Worm (Caenorhabditis elegans): ENCODE data around the gene slc-25A10.

The slc-25A10 gene

ce11 chrX:6725260-6725718, at the start of gene slc-25A10:
slc-25A10 (minus strand) TSS chrX:6725668.
- TF ChIP-seq pes-1 (GFP tag; IDR thresholded peaks at IDR 0.05) (no peak), F13C5.2 (tag; optimal IDR thresholded peaks at IDR 0.05) (no peak), scrt-1 (GFP tag; IDR thresholded peaks at IDR 0.05) (no peak), ceh-36 (tag; optimal IDR thresholded peaks at IDR 0.05) (no peak), B0310.2 (tag; optimal IDR thresholded peaks at IDR 0.05) (no peak), ceh-13 (GFP tag; optimal IDR thresholded peaks at IDR 0.05) (no peak)

DNA sequence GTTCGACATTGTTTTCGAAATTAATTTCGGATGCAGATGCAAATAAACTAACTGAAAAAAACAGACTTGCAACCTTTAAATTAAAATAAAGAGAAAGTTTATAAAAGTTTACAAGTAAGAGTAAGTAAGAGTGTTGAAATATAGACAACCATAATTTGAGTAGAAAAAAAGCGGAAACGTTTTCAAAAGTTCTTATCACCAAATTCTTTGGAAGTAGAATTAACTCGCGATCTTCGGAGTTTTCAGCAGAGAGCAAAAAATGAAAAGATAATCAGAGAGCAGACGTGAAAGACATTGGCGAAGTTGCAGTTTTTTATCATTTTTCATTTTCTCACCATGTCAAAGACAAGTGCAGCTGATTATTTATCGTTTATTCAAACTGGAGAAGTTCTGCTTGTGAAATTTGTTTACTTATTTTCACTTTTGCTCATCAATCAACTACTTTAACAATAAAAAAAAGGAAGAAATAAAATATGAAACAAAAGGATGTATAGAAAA, 36.3 kb upstream of the slc-25A10 start, which contains the start of gene abts-4:
Gene abts-4 (minus strand): TSS at position 51 of the 498 bp plus-strand sequence.
- no peak for TF ChIP-seq ama-1 (optimal IDR thresholded peaks at IDR 0.05)
- TF ChIP-seq B0310.2 (tag; optimal IDR thresholded peaks at IDR 0.05), result no peak
- TF ChIP-seq aly-1 (tag; optimal IDR thresholded peaks at IDR 0.05), result no peak
- no peak for TF ChIP-seq hnd-1 (tag; optimal IDR thresholded peaks at IDR 0.05)
- no peak for TF ChIP-seq hmbx-1 (tag; optimal IDR thresholded peaks at IDR 0.05)
- no peak for TF ChIP-seq tra-4 (tag; optimal IDR thresholded peaks at IDR 0.05)
- no peak for TF ChIP-seq pes-1 (GFP tag; IDR thresholded peaks at IDR 0.05)
- TF ChIP-seq scrt-1 (GFP tag; IDR thresholded peaks at IDR 0.05), result no peak
- TF ChIP-seq hmg-4 (GFP tag; optimal IDR thresholded peaks at IDR 0.05), result no peak
- no peak for TF ChIP-seq ets-7 (tag; optimal IDR thresholded peaks at IDR 0.05)
- TF ChIP-seq tbx-11 (GFP tag; IDR thresholded peaks at IDR 0.05), result no peak
- TF ChIP-seq tbx-37 (GFP tag; conservative IDR thresholded peaks at IDR 0.05), result no peak

- TF ChIP-seq ets-7 (tag; optimal IDR thresholded peaks at IDR 0.05), result no peak
These were observed 35.7 kb upstream of the slc-25A10 start for ce11 chrX:6761211-6761610.

DNA sequence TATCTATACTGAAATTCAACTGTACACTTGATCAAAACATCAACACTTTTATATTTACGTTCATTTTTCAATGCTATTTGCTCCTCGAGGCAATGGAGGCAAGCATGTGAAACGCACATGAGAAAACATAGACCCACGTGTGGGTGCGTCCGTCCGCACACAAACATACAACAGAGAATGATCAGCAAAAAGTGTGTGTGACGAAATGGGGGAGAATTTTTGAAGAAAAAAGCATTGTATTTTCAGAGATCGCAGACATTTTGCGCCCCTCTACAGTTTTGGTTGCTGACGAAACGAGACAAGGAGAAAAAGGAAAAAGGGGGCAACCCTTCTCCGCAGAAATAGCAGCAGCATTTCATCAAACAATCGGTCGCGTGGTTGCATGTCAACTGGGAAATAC, 24.7 kb upstream of the slc-25A10 start:
- TF ChIP-seq ceh-36 (tag; optimal IDR thresholded peaks at IDR 0.05), result no peak
- no peak for TF ChIP-seq hnd-1 (tag; optimal IDR thresholded peaks at IDR 0.05)
- TF ChIP-seq B0310.2 (tag; optimal IDR thresholded peaks at IDR 0.05), result no peak
- no peak for TF ChIP-seq scrt-1 (GFP tag; IDR thresholded peaks at IDR 0.05)
- TF ChIP-seq aly-1 (tag; optimal IDR thresholded peaks at IDR 0.05), result no peak
- TF ChIP-seq sea-1 (GFP tag; conservative IDR thresholded peaks at IDR 0.05), result no peak
- TF ChIP-seq ceh-13 (GFP tag; optimal IDR thresholded peaks at IDR 0.05), result no peak
- TF ChIP-seq hmg-4 (GFP tag; optimal IDR thresholded peaks at IDR 0.05), result no peak
- TF ChIP-seq tra-4 (tag; optimal IDR thresholded peaks at IDR 0.05), result no peak
- no peak for TF ChIP-seq tbx-11 (GFP tag; IDR thresholded peaks at IDR 0.05)
- no peak for TF ChIP-seq flt-1 (GFP tag; IDR thresholded peaks at IDR 0.05)
- no peak for TF ChIP-seq hmbx-1 (tag; optimal IDR thresholded peaks at IDR 0.05)
- no peak for TF ChIP-seq F13C5.2 (tag; optimal IDR thresholded peaks at IDR 0.05)
- no peak for TF ChIP-seq ama-1 (optimal IDR thresholded peaks at IDR 0.05)
- no peak for TF ChIP-seq tbx-37 (GFP tag; conservative IDR thresholded peaks at IDR 0.05)
- TF ChIP-seq pes-1 (GFP tag; IDR thresholded peaks at IDR 0.05), result no peak

DNA sequence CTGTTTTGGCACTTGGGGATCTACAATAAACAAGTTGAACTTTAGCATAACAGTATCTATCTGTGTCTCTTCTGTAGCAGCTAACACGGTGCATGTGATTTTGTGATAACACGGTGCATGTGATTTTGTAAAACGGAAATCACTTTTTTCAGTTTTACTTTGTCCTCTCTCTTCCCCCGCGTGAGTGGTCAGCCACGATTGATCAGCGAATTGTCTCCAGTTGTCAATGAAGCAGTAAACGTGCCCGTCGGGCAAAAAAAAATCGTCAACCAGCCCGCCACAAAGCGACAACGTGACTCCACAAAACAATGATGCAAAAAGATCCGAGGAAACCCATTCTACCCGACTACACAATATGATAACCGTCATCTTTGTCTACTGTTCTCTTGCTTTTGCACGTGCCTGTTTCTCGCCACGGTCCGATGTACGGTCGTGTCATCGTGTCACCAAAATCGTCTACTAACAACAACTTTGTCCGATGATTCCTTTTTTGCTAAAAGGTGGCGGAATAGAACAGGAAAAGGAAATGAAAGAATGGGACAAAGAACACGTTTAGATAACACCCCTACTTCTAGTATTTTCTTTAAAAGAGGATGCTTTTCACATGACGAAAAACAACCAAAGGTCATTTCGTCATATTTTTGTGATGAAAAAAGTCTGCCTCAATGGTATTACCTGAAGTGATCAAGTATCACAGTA, 23.8 kb upstream of the slc-25A10 start:
- TF ChIP-seq tra-4 (tag; optimal IDR thresholded peaks at IDR 0.05), result no peak
- no peak for TF ChIP-seq flt-1 (GFP tag; IDR thresholded peaks at IDR 0.05)
- TF ChIP-seq scrt-1 (GFP tag; IDR thresholded peaks at IDR 0.05), result no peak
- no peak for TF ChIP-seq B0310.2 (tag; optimal IDR thresholded peaks at IDR 0.05)
- no peak for TF ChIP-seq F13C5.2 (tag; optimal IDR thresholded peaks at IDR 0.05)
- no peak for TF ChIP-seq ama-1 (optimal IDR thresholded peaks at IDR 0.05)
- TF ChIP-seq hmg-4 (GFP tag; optimal IDR thresholded peaks at IDR 0.05), result no peak
- TF ChIP-seq ceh-36 (tag; optimal IDR thresholded peaks at IDR 0.05), result no peak
- no peak for TF ChIP-seq tbx-37 (GFP tag; conservative IDR thresholded peaks at IDR 0.05)
- no peak for TF ChIP-seq pes-1 (GFP tag; IDR thresholded peaks at IDR 0.05)
- TF ChIP-seq tbx-11 (GFP tag; IDR thresholded peaks at IDR 0.05), result no peak
- TF ChIP-seq ceh-13 (GFP tag; optimal IDR thresholded peaks at IDR 0.05), result no peak
- TF ChIP-seq ets-7 (tag; optimal IDR thresholded peaks at IDR 0.05), result no peak
- TF ChIP-seq sea-1 (GFP tag; conservative IDR thresholded peaks at IDR 0.05), result no peak
- TF ChIP-seq hnd-1 (tag; optimal IDR thresholded peaks at IDR 0.05), result no peak

- TF ChIP-seq sea-1 (GFP tag; conservative IDR thresholded peaks at IDR 0.05) (no peak), flt-1 (GFP tag; IDR thresholded peaks at IDR 0.05) (no peak)
These were observed 22.5 kb upstream of the slc-25A10 start for ce11 chrX:6747906-6748356.

ce11 chrX:6746849-6747248, 21.4 kb upstream of the slc-25A10 start:
- TF ChIP-seq F13C5.2 (tag; optimal IDR thresholded peaks at IDR 0.05) (no peak), tbx-37 (GFP tag; conservative IDR thresholded peaks at IDR 0.05) (no peak), ceh-13 (GFP tag; optimal IDR thresholded peaks at IDR 0.05) (no peak), ceh-36 (tag; optimal IDR thresholded peaks at IDR 0.05) (no peak), aly-1 (tag; optimal IDR thresholded peaks at IDR 0.05) (no peak), pes-1 (GFP tag; IDR thresholded peaks at IDR 0.05) (no peak), flt-1 (GFP tag; IDR thresholded peaks at IDR 0.05) (no peak), sea-1 (GFP tag; conservative IDR thresholded peaks at IDR 0.05) (no peak), hnd-1 (tag; optimal IDR thresholded peaks at IDR 0.05) (no peak), B0310.2 (tag; optimal IDR thresholded peaks at IDR 0.05) (no peak), tbx-11 (GFP tag; IDR thresholded peaks at IDR 0.05) (no peak), hmg-4 (GFP tag; optimal IDR thresholded peaks at IDR 0.05) (no peak), ets-7 (tag; optimal IDR thresholded peaks at IDR 0.05) (no peak), hmbx-1 (tag; optimal IDR thresholded peaks at IDR 0.05) (no peak), ama-1 (optimal IDR thresholded peaks at IDR 0.05) (no peak), scrt-1 (GFP tag; IDR thresholded peaks at IDR 0.05) (no peak), tra-4 (tag; optimal IDR thresholded peaks at IDR 0.05) (no peak)

DNA sequence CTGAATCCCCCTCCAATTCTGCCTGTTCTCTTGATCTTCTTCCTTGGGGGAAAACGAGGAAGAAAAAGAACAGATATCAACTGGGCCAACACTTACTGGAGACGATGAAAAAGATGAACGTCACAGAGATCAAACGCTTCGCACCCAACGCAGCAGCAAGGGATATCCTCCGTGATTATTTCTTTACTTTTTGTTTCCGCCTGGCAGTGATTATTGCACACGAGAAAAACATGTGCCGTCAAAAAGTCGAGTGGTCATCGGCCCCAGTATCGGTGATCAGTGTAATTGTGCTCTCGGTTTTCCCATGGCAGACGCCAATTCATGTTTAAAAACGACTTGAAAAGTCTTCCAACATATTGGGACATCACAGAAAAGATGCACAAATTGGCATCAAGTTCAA, 20.0 kb upstream of the slc-25A10 start:
- no peak for TF ChIP-seq scrt-1 (GFP tag; IDR thresholded peaks at IDR 0.05)
- no peak for TF ChIP-seq ets-7 (tag; optimal IDR thresholded peaks at IDR 0.05)
- no peak for TF ChIP-seq ama-1 (optimal IDR thresholded peaks at IDR 0.05)
- TF ChIP-seq sea-1 (GFP tag; conservative IDR thresholded peaks at IDR 0.05), result no peak
- no peak for TF ChIP-seq hnd-1 (tag; optimal IDR thresholded peaks at IDR 0.05)
- no peak for TF ChIP-seq tbx-11 (GFP tag; IDR thresholded peaks at IDR 0.05)

Measured in whole organism, early embryonic.